Worm (Caenorhabditis elegans) whole organism, early embryonic: Measurements from ENCODE around the gene rpl-36.

ENCODE experiments used
- aly-1 ChIP-seq: sonication (generic microtip); optimal IDR thresholded peaks from 2 replicates; lab custom pipeline; 2016; ENCODE audit warnings: missing genetic modification characterization, missing compliant biosample characterization
- ama-1 ChIP-seq: fragments of 150-350 bp; optimal IDR thresholded peaks from 2 replicates; lab custom pipeline; 2014
- ceh-13 ChIP-seq: fragments of 200-800 bp; sonication (Bioruptor generic); optimal IDR thresholded peaks from 2 replicates; lab custom pipeline; 2018; ENCODE audit warnings: mild to moderate bottlenecking, missing genetic modification characterization, missing compliant biosample characterization
- ceh-36 ChIP-seq: sonication (generic microtip); optimal IDR thresholded peaks from 2 replicates; lab custom pipeline; 2016; ENCODE audit warnings: missing genetic modification characterization, inconsistent platforms, missing compliant biosample characterization
- ets-7 ChIP-seq: sonication (generic microtip); optimal IDR thresholded peaks from 2 replicates; lab custom pipeline; 2016; ENCODE audit warnings: missing genotype, missing genetic modification characterization, missing compliant biosample characterization
- flt-1 ChIP-seq: fragments of 200-800 bp; sonication (Bioruptor generic); IDR thresholded peaks from 2 replicates; pipeline ENCODE4 v1.3.6; 2022; ENCODE audit warnings: missing genetic modification characterization, missing compliant biosample characterization
- hmbx-1 ChIP-seq: sonication (generic microtip); optimal IDR thresholded peaks from 2 replicates; lab custom pipeline; 2016; ENCODE audit warnings: mild to moderate bottlenecking, missing genetic modification characterization, missing compliant biosample characterization
- hmg-4 ChIP-seq: fragments of 200-800 bp; sonication (Bioruptor generic); optimal IDR thresholded peaks from 2 replicates; lab custom pipeline; 2018; ENCODE audit warnings: mild to moderate bottlenecking, missing genetic modification characterization, missing compliant biosample characterization
- hnd-1 ChIP-seq: sonication (generic microtip); optimal IDR thresholded peaks from 2 replicates; lab custom pipeline; 2016; ENCODE audit warnings: missing genetic modification characterization, missing compliant biosample characterization
- pes-1 ChIP-seq: fragments of 200-800 bp; sonication (Bioruptor generic); IDR thresholded peaks from 2 replicates; pipeline ENCODE4 v1.3.6; 2022; ENCODE audit warnings: missing genetic modification reagents, missing genetic modification characterization, missing compliant biosample characterization
- scrt-1 ChIP-seq: fragments of 200-800 bp; sonication (Bioruptor generic); IDR thresholded peaks from 2 replicates; pipeline ENCODE4 v1.3.6; 2022; ENCODE audit warnings: missing genetic modification characterization, missing compliant biosample characterization
- sea-1 ChIP-seq: fragments of 200-800 bp; sonication (Bioruptor generic); conservative IDR thresholded peaks from 2 replicates; pipeline ENCODE4 v1.3.6; 2022; ENCODE audit warnings: missing genetic modification characterization, missing compliant biosample characterization
- tbx-11 ChIP-seq: fragments of 200-800 bp; sonication (Bioruptor generic); IDR thresholded peaks from 2 replicates; pipeline ENCODE4 v1.3.6; 2022; ENCODE audit warnings: missing genetic modification characterization, missing compliant biosample characterization
- tbx-37 ChIP-seq: fragments of 200-800 bp; sonication (Bioruptor generic); conservative IDR thresholded peaks from 2 replicates; pipeline ENCODE4 v1.3.6; 2022; ENCODE audit warnings: missing genetic modification reagents, missing genetic modification characterization, missing compliant biosample characterization

ce11 chrIII:7150162-7150561 lies 29.9 kb upstream of the rpl-36 start:
- TF ChIP-seq ama-1 (lab: Kevin White, UChicago): no peak
- TF ChIP-seq ceh-36 (tag; lab: Kevin White, UChicago): no peak
- TF ChIP-seq aly-1 (tag; lab: Kevin White, UChicago): no peak
- TF ChIP-seq tbx-37 (GFP tag; lab: Robert Waterston, UW): no peak
- no peak for TF ChIP-seq tbx-11
- no peak for TF ChIP-seq hmbx-1
- TF ChIP-seq ceh-13 (GFP tag; lab: Kevin White, UChicago): no peak
- TF ChIP-seq pes-1 (GFP tag; lab: Robert Waterston, UW): no peak
- no peak for TF ChIP-seq sea-1 (GFP tag; lab: Robert Waterston, UW)
- no peak for TF ChIP-seq hnd-1 (tag; lab: Kevin White, UChicago)
- TF ChIP-seq hmg-4 (GFP tag; lab: Kevin White, UChicago): no peak
- TF ChIP-seq flt-1 (GFP tag; lab: Robert Waterston, UW): no peak
- TF ChIP-seq ets-7: no peak
- no peak for TF ChIP-seq scrt-1 (GFP tag; lab: Robert Waterston, UW)
